Worm (Caenorhabditis elegans) whole organism, young adult: Measurements from ENCODE around the gene srg-50.
A peak's percentile ranks its signal among the peaks of the same experiment; 100 is the strongest.

ENCODE experiments used
- B0019.2 ChIP-seq: fragments of 200-800 bp; sonication (Bioruptor generic); conservative IDR thresholded peaks from 2 replicates; pipeline ENCODE4 v1.3.6; 2022; ENCODE audit warnings: missing genetic modification reagents, missing genetic modification characterization, missing compliant biosample characterization
- B0035.1 ChIP-seq: sonication (generic microtip); optimal IDR thresholded peaks from 2 replicates; lab custom pipeline; 2016; ENCODE audit warnings: missing genetic modification characterization, mild to moderate bottlenecking, missing compliant biosample characterization, missing genotype, missing genetic modification reagents
- B0261.1 ChIP-seq: sonication (generic microtip); optimal IDR thresholded peaks from 2 replicates; lab custom pipeline; 2016; ENCODE audit warnings: mild to moderate bottlenecking, missing genetic modification characterization, moderate library complexity, missing compliant biosample characterization
- C17E4.6 ChIP-seq: fragments of 200-800 bp; sonication (Bioruptor generic); IDR thresholded peaks from 2 replicates; pipeline ENCODE4 v1.3.6; 2022; ENCODE audit warnings: missing genetic modification reagents, missing genetic modification characterization, missing compliant biosample characterization
- D2030.7 ChIP-seq: fragments of 200-800 bp; sonication (Bioruptor generic); IDR thresholded peaks from 2 replicates; pipeline ENCODE4 v1.3.6; 2022; ENCODE audit warnings: missing genetic modification reagents, missing genetic modification characterization, missing compliant biosample characterization
- F10E7.11 ChIP-seq: sonication (generic microtip); optimal IDR thresholded peaks from 2 replicates; lab custom pipeline; 2017; ENCODE audit warnings: mild to moderate bottlenecking, missing genetic modification characterization, moderate library complexity, missing compliant biosample characterization
- F37B4.10 ChIP-seq: fragments of 200-800 bp; sonication (Bioruptor generic); IDR thresholded peaks from 2 replicates; pipeline ENCODE4 v1.3.6; 2022; ENCODE audit warnings: missing genetic modification characterization, missing compliant biosample characterization
- F52B5.7 ChIP-seq: sonication (generic microtip); optimal IDR thresholded peaks from 2 replicates; lab custom pipeline; 2016; ENCODE audit warnings: mild to moderate bottlenecking, missing genetic modification characterization, missing compliant biosample characterization
- F57C9.4 ChIP-seq: sonication (generic microtip); optimal IDR thresholded peaks from 2 replicates; lab custom pipeline; 2017; ENCODE audit warnings: mild to moderate bottlenecking, missing genetic modification characterization, missing compliant biosample characterization
- T07F8.4 ChIP-seq: sonication (generic microtip); optimal IDR thresholded peaks from 2 replicates; lab custom pipeline; 2016; ENCODE audit warnings: mild to moderate bottlenecking, missing genetic modification characterization, moderate library complexity, missing compliant biosample characterization
- Y53G8AR.9 ChIP-seq: fragments of 200-800 bp; sonication (Bioruptor generic); conservative IDR thresholded peaks from 2 replicates; pipeline ENCODE4 v1.3.6; 2022; ENCODE audit warnings: missing genetic modification reagents, missing genetic modification characterization, missing compliant biosample characterization
- akir-1 ChIP-seq: fragments of 200-800 bp; sonication (Bioruptor generic); optimal IDR thresholded peaks from 2 replicates; lab custom pipeline; 2018; ENCODE audit warnings: mild to moderate bottlenecking, missing genetic modification characterization, moderate library complexity, missing compliant biosample characterization
- athp-1 ChIP-seq: sonication (generic microtip); optimal IDR thresholded peaks from 2 replicates; lab custom pipeline; 2017; ENCODE audit warnings: mild to moderate bottlenecking, missing genetic modification characterization, missing compliant biosample characterization
- attf-5 ChIP-seq: fragments of 200-800 bp; sonication (Bioruptor generic); optimal IDR thresholded peaks from 2 replicates; lab custom pipeline; 2018; ENCODE audit warnings: mild to moderate bottlenecking, missing genetic modification characterization, missing compliant biosample characterization
- cebp-1 ChIP-seq, 2 experiments: fragments of 200-800 bp in 1 of 2; sonication (Bioruptor generic) in 1 of 2; sonication (generic microtip) in 1 of 2; IDR thresholded peaks in 1 of 2; optimal IDR thresholded peaks in 1 of 2; 2 replicates each; pipeline versions ENCODE4 v1.3.6 to Lab custom; 2017 to 2022; ENCODE audit warnings: missing compliant biosample characterization in 2 of 2, missing genetic modification characterization in 2 of 2, mild to moderate bottlenecking in 1 of 2, missing genetic modification reagents in 1 of 2, moderate library complexity in 1 of 2
- cebp-2 ChIP-seq: fragments of 200-800 bp; sonication (Bioruptor generic); IDR thresholded peaks from 2 replicates; pipeline ENCODE4 v1.3.6; 2022; ENCODE audit warnings: missing genetic modification characterization, missing compliant biosample characterization
- ceh-40 ChIP-seq: fragments of 200-800 bp; sonication (Bioruptor generic); IDR thresholded peaks from 2 replicates; pipeline ENCODE4 v1.3.6; 2022; ENCODE audit warnings: missing genetic modification characterization, missing compliant biosample characterization
- die-1 ChIP-seq: sonication (generic microtip); optimal IDR thresholded peaks from 2 replicates; lab custom pipeline; 2016; ENCODE audit warnings: missing genotype, mild to moderate bottlenecking, missing genetic modification characterization, missing compliant biosample characterization
- dpff-1 ChIP-seq: sonication (generic microtip); optimal IDR thresholded peaks from 2 replicates; lab custom pipeline; 2017; ENCODE audit warnings: mild to moderate bottlenecking, missing genetic modification characterization, missing compliant biosample characterization
- egl-44 ChIP-seq: fragments of 200-800 bp; sonication (Bioruptor generic); IDR thresholded peaks from 2 replicates; pipeline ENCODE4 v1.3.6; 2022; ENCODE audit warnings: missing genetic modification reagents, missing genetic modification characterization, missing compliant biosample characterization
- egrh-3 ChIP-seq: fragments of 200-800 bp; sonication (Bioruptor generic); IDR thresholded peaks from 2 replicates; pipeline ENCODE4 v1.3.6; 2022; ENCODE audit warnings: missing genetic modification reagents, missing genetic modification characterization, missing compliant biosample characterization
- hmg-1.2 ChIP-seq: fragments of 200-800 bp; sonication (Bioruptor generic); IDR thresholded peaks from 2 replicates; pipeline ENCODE4 v1.3.6; 2022; ENCODE audit warnings: missing genetic modification reagents, missing genetic modification characterization, missing compliant biosample characterization
- lag-1 ChIP-seq: fragments of 200-800 bp; sonication (Bioruptor generic); IDR thresholded peaks from 2 replicates; pipeline ENCODE4 v1.3.6; 2022; ENCODE audit warnings: missing genetic modification reagents, missing genetic modification characterization, missing compliant biosample characterization
- let-607 ChIP-seq, 2 experiments: fragments of 200-800 bp in 1 of 2; sonication (Bioruptor generic) in 1 of 2; sonication (generic microtip) in 1 of 2; optimal IDR thresholded peaks; 2 replicates each; lab custom pipeline; 2016 to 2018; ENCODE audit warnings: mild to moderate bottlenecking in 2 of 2, missing compliant biosample characterization in 2 of 2, missing genetic modification characterization in 2 of 2, moderate library complexity in 2 of 2, missing genotype in 1 of 2
- lin-54 ChIP-seq: fragments of 200-800 bp; sonication (Bioruptor generic); optimal IDR thresholded peaks from 2 replicates; lab custom pipeline; 2018; ENCODE audit warnings: mild to moderate bottlenecking, missing genetic modification characterization, missing compliant biosample characterization
- madf-10 ChIP-seq: sonication (generic microtip); optimal IDR thresholded peaks from 2 replicates; lab custom pipeline; 2016; ENCODE audit warnings: mild to moderate bottlenecking, missing genetic modification characterization, missing compliant biosample characterization
- mxl-1 ChIP-seq: sonication (generic microtip); optimal IDR thresholded peaks from 2 replicates; lab custom pipeline; 2016; ENCODE audit warnings: missing genetic modification characterization, missing compliant biosample characterization
- nfya-2 ChIP-seq: fragments of 200-800 bp; sonication (Bioruptor generic); IDR thresholded peaks from 2 replicates; pipeline ENCODE4 v1.3.6; 2022; ENCODE audit warnings: missing genetic modification reagents, missing genetic modification characterization, missing compliant biosample characterization
- nhr-120 ChIP-seq: fragments of 200-800 bp; sonication (Bioruptor generic); IDR thresholded peaks from 2 replicates; pipeline ENCODE4 v1.3.6; 2022; ENCODE audit warnings: missing genetic modification characterization, missing compliant biosample characterization
- nhr-90 ChIP-seq: sonication (generic microtip); optimal IDR thresholded peaks from 2 replicates; lab custom pipeline; 2016; ENCODE audit warnings: missing genotype, mild to moderate bottlenecking, missing genetic modification characterization, missing compliant biosample characterization
- pha-4 ChIP-seq: fragments of 150-350 bp; sonication (generic microtip); optimal IDR thresholded peaks from 2 replicates; lab custom pipeline; 2014; ENCODE audit warnings: missing biosample characterization, missing genetic modification reagents, missing genetic modification characterization
- sea-2 ChIP-seq: fragments of 200-800 bp; sonication (Bioruptor generic); IDR thresholded peaks from 2 replicates; pipeline ENCODE4 v1.3.6; 2022; ENCODE audit warnings: missing genetic modification characterization, missing compliant biosample characterization
- ztf-25 ChIP-seq: fragments of 200-800 bp; sonication (Bioruptor generic); IDR thresholded peaks from 2 replicates; pipeline ENCODE4 v1.3.6; 2022; ENCODE audit warnings: missing genetic modification reagents, missing genetic modification characterization, missing compliant biosample characterization
- ztf-26 ChIP-seq: sonication (generic microtip); optimal IDR thresholded peaks from 2 replicates; lab custom pipeline; 2017; ENCODE audit warnings: missing genetic modification characterization, missing compliant biosample characterization
- ztf-6 ChIP-seq: fragments of 200-800 bp; sonication (Bioruptor generic); IDR thresholded peaks from 2 replicates; pipeline ENCODE4 v1.3.6; 2022; ENCODE audit warnings: missing genetic modification reagents, missing genetic modification characterization, missing compliant biosample characterization

srg-50 gene

DNA sequence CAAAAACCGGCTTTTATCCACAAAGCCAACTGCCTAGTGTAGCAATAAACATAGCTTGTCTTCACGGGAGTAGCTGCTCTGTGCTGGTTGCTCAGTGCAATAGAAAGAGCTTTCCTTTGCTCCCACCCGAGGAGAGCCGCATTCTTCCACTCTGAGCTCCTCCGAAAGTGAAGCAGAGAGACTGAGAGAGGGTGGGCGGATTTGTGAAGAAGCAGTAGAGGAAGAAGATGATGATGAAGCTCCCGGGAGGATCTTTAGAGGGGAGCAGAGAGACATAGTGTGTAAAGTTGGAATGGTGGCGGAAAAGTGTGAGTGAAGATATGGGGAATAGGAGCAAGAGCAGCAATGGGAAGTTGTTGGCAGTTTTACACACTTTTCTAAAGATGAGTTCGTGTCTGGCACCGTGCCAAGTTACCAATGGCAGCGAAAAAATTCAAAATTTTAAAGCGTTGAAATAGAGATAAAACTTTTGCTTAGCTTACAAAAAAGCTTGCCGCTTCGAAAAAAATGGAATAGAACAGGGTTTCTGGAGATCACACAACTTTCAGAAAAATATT lies 23.6 kb upstream of the srg-50 start, which contains the start of gene ZC477.4:
Gene ZC477.4 (minus strand): TSS at position 276 of the 557 bp plus-strand sequence.
- TF ChIP-seq F37B4.10 (GFP tag; lab: Robert Waterston, UW) (no peak), F52B5.7 (no peak), lag-1 (GFP tag; lab: Robert Waterston, UW) (0 out of 2 replicates have a peak, but pooled peaks have one; percentile 54), pha-4 (tag; lab: Kevin White, UChicago) (no peak), D2030.7 (no peak), C17E4.6 (no peak), egrh-3 (0 out of 2 replicates have a peak, but pooled peaks have one; percentile 25)

DNA sequence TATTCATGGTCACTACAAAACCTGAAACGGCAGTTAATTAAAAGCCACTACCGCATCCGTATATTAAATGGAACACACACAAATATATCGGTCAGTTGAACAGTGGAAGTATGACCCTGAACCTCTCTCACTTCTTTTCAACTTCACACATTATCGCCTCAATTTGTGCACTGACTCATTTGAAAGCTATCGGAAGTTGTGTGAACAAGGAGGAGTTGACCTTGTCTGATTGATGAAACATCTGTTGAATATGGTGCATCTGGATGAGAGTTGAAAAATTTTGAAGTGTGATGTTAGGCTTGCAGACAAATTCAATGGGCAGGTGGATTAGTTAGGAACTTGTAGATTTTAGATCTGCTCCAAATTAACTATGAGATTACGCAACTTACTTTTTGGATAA lies 22.5 kb upstream of the srg-50 start:
- TF ChIP-seq dpff-1 (tag; lab: Kevin White, UChicago), result no peak
- no peak for TF ChIP-seq akir-1 (GFP tag; lab: Kevin White, UChicago)
- no peak for TF ChIP-seq egl-44
- TF ChIP-seq sea-2 (GFP tag; lab: Robert Waterston, UW), result no peak
- no peak for TF ChIP-seq cebp-1 (GFP tag; IDR thresholded peaks at IDR 0.05; lab: Robert Waterston, UW)
- TF ChIP-seq cebp-1 (tag; optimal IDR thresholded peaks at IDR 0.05; lab: Kevin White, UChicago), result no peak

DNA sequence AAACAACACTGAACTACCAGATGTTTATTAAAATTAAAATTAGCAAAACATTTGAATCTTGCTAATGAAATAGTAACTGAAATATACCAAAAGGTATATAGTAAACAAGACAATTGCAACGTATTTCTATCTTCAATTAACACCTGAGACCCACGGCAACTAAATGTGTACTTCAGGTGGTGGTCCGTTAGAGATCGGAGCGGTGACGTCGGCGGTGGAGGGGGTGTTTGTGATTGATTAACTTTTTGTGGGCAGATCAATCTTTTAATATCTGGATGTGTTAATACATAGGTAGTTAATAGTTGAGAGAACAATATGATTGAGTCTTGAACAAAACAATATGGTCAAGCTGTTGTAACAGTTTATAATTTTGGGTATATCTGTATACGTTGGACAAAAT lies 21.1 kb upstream of the srg-50 start:
- TF ChIP-seq madf-10, result no peak
- TF ChIP-seq dpff-1 (tag; lab: Kevin White, UChicago), result no peak
- no peak for TF ChIP-seq F10E7.11 (tag; lab: Kevin White, UChicago)
- TF ChIP-seq athp-1 (tag; lab: Kevin White, UChicago), result no peak
- no peak for TF ChIP-seq ceh-40 (GFP tag; lab: Robert Waterston, UW)
- no peak for TF ChIP-seq ztf-6
- no peak for TF ChIP-seq akir-1 (GFP tag; lab: Kevin White, UChicago)
- no peak for TF ChIP-seq B0261.1 (tag; lab: Kevin White, UChicago)
- no peak for TF ChIP-seq let-607 (tag; optimal IDR thresholded peaks at IDR 0.05; lab: Kevin White, UChicago)
- no peak for TF ChIP-seq B0019.2 (GFP tag; lab: Robert Waterston, UW)
- TF ChIP-seq ztf-26 (tag; lab: Kevin White, UChicago), result no peak
- TF ChIP-seq ztf-25, result no peak
- no peak for TF ChIP-seq D2030.7
- no peak for TF ChIP-seq nfya-2 (GFP tag; lab: Robert Waterston, UW)
- TF ChIP-seq F37B4.10 (GFP tag; lab: Robert Waterston, UW), result no peak
- TF ChIP-seq Y53G8AR.9 (GFP tag; lab: Robert Waterston, UW), result no peak

DNA sequence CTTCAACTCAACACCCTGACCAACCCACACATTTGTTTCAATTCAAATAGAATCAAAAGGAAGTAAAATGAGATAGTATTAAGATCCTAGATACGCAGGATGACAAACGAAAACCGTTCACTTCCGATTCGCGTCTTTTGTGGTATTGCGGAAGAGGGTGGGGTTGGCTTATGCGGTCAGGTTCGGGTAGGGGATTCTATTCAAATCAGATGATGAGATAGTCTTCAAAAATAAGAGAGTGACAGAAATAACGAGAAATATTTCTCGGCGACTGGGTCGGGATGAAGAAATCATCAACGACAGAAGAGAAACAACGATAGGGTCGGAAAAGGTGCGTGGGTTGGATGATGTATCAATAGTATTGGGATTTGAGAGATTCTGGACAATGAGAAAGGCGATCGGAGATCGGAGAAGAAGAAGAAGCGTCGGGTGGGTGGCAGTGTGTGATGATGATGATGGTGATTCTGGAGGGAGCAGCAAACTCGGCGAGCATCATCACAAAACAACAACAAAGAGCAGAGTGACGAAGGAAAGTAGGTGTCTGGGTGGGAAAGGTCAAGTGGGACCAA lies 20.5 kb upstream of the srg-50 start:
- TF ChIP-seq dpff-1 (tag; lab: Kevin White, UChicago), result no peak
- TF ChIP-seq lin-54 (GFP tag; lab: Kevin White, UChicago), result no peak
- no peak for TF ChIP-seq mxl-1 (tag; lab: Kevin White, UChicago)
- no peak for TF ChIP-seq madf-10
- no peak for TF ChIP-seq egl-44
- TF ChIP-seq hmg-1.2 (GFP tag; lab: Robert Waterston, UW), result peak; percentile 18; the same call in 1 of the 2 replicates
- no peak for TF ChIP-seq F57C9.4

DNA sequence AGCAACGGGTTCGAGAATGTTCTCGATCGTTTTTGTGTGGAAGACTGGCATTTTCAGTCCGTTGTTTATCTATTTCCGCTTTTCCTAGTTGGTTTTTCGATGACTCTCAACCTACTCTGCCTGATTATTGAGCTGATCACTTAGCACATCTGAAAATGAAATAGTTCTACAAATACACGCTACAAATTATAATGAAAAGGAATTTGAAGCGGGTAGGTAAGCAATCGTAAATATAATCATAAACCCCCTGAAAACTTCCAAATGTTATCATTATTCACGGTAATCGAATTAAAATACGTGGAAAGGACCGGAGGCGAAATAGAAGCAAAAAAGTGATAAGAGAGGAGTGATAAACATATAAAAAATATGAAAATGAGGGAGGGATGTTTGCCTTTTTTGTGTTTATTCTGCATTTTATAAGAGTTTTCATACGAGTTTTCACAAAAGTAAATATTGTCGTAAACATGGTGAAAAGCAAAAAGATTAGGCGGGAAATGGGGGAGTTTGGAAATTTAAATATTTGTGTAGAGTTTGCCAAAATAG lies 19.3 kb upstream of the srg-50 start, which contains the start of gene deb-1:
Gene deb-1 (minus strand): TSS at position 51 of the 543 bp plus-strand sequence.
- TF ChIP-seq nhr-120 (GFP tag; lab: Robert Waterston, UW) (no peak), T07F8.4 (tag; lab: Kevin White, UChicago) (no peak), F52B5.7 (no peak), nhr-90 (no peak), B0035.1 (tag; lab: Kevin White, UChicago) (no peak), attf-5 (GFP tag; lab: Kevin White, UChicago) (no peak), die-1 (tag; lab: Kevin White, UChicago) (no peak), cebp-2 (GFP tag; lab: Robert Waterston, UW) (no peak)
